Worm (Caenorhabditis elegans): ENCODE data around the gene bec-1.

bec-1 gene

ce11 chrIV:5635551-5635950 is 28.7 kb downstream of the bec-1 start, which contains the start of gene srd-13:
Gene srd-13 (minus strand): TSS chrIV:5635651.
- no peak for TF ChIP-seq dpl-1 (GFP tag; optimal IDR thresholded peaks at IDR 0.05)
- TF ChIP-seq isw-1 (GFP tag; IDR thresholded peaks at IDR 0.05) = no peak
- no peak for TF ChIP-seq mef-2 (tag; optimal IDR thresholded peaks at IDR 0.05)
- no peak for TF ChIP-seq dsc-1 (tag; optimal IDR thresholded peaks at IDR 0.05)
- TF ChIP-seq lin-13 (GFP tag; optimal IDR thresholded peaks at IDR 0.05) = no peak
- TF ChIP-seq ama-1 (optimal IDR thresholded peaks at IDR 0.05) = no peak
- no peak for TF ChIP-seq nhr-12 (tag; optimal IDR thresholded peaks at IDR 0.05)
- no peak for TF ChIP-seq tlp-1 (tag; optimal IDR thresholded peaks at IDR 0.05)
- TF ChIP-seq unc-98 (GFP tag; IDR thresholded peaks at IDR 0.05) = no peak
- no peak for TF ChIP-seq ztf-4 (tag; optimal IDR thresholded peaks at IDR 0.05)
- TF ChIP-seq nhr-20 (tag; optimal IDR thresholded peaks at IDR 0.05) = no peak
- no peak for TF ChIP-seq nhr-47 (tag; optimal IDR thresholded peaks at IDR 0.05)
- no peak for TF ChIP-seq C16A3.4 (tag; optimal IDR thresholded peaks at IDR 0.05)
- no peak for TF ChIP-seq jun-1 (tag; optimal IDR thresholded peaks at IDR 0.05)

- no peak for TF ChIP-seq snu-23 (GFP tag; optimal IDR thresholded peaks at IDR 0.05)
- TF ChIP-seq lin-39 (tag; optimal IDR thresholded peaks at IDR 0.05) = no peak
- no peak for TF ChIP-seq vab-15 (tag; optimal IDR thresholded peaks at IDR 0.05)
- TF ChIP-seq egl-13 (tag; optimal IDR thresholded peaks at IDR 0.05) = no peak
- no peak for TF ChIP-seq hlh-17 (GFP tag; optimal IDR thresholded peaks at IDR 0.05; ENCODE audit: borderline replicate concordance)
- no peak for TF ChIP-seq irx-1 (tag; optimal IDR thresholded peaks at IDR 0.05)
- TF ChIP-seq egl-27 (tag; optimal IDR thresholded peaks at IDR 0.05) = no peak
- no peak for TF ChIP-seq lsy-2 (tag; optimal IDR thresholded peaks at IDR 0.05)
- TF ChIP-seq lin-14 (GFP tag; optimal IDR thresholded peaks at IDR 0.05) = no peak
- TF ChIP-seq mep-1 (tag; optimal IDR thresholded peaks at IDR 0.05) = no peak
- no peak for TF ChIP-seq Y116A8C.19 (tag; optimal IDR thresholded peaks at IDR 0.05; ENCODE audit: borderline replicate concordance)
- TF ChIP-seq ets-5 (GFP tag; IDR thresholded peaks at IDR 0.05) = no peak
These were observed 31.7 kb downstream of the bec-1 start for ce11 chrIV:5632536-5632935.

DNA sequence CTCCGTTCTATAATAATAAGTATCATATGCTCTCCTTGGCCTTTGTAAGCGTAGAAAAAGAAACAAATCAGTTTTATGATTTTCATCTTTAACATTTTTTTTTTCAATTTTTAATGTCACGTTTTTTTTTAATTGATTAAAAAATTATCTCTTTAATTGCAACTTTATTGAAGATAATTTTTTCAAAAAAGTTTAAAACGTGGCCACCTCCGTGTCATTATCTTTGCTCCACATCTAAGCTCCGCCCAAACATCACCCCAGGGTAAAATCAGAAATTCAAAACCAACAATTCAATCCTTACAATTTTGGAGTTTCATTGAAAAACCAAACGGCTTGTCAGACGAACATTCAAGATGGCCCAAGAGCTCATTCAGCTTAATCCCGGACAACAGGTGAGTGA is 32.6 kb downstream of the bec-1 start, which contains the start of gene ttbk-8.2:
TSS of gene ttbk-8.2 (plus strand) at position 301 of the 400 bp plus-strand sequence.
- TF ChIP-seq nhr-76 (tag; optimal IDR thresholded peaks at IDR 0.05) = no peak
- TF ChIP-seq efl-1 (optimal IDR thresholded peaks at IDR 0.05) = no peak
- no peak for TF ChIP-seq efl-1 (GFP tag; optimal IDR thresholded peaks at IDR 0.05 in 1 of 2)
- no peak for TF ChIP-seq nhr-47 (tag; optimal IDR thresholded peaks at IDR 0.05)
- no peak for TF ChIP-seq nhr-237 (tag; optimal IDR thresholded peaks at IDR 0.05)
- no peak for TF ChIP-seq unc-30 (tag; optimal IDR thresholded peaks at IDR 0.05)
- TF ChIP-seq unc-62 (GFP tag; optimal IDR thresholded peaks at IDR 0.05) = no peak
- no peak for TF ChIP-seq fkh-8 (tag; optimal IDR thresholded peaks at IDR 0.05)
- no peak for TF ChIP-seq ceh-90 (tag; optimal IDR thresholded peaks at IDR 0.05)
- no peak for TF ChIP-seq tlp-1 (tag; optimal IDR thresholded peaks at IDR 0.05)
- TF ChIP-seq mep-1 (tag; optimal IDR thresholded peaks at IDR 0.05) = no peak
- no peak for TF ChIP-seq egl-13 (tag; optimal IDR thresholded peaks at IDR 0.05)
- TF ChIP-seq hlh-17 (GFP tag; optimal IDR thresholded peaks at IDR 0.05; ENCODE audit: borderline replicate concordance) = no peak
- TF ChIP-seq hpl-2 (GFP tag; optimal IDR thresholded peaks at IDR 0.05) = no peak
- no peak for TF ChIP-seq lin-35 (GFP tag; optimal IDR thresholded peaks at IDR 0.05)
- no peak for TF ChIP-seq hlh-4 (tag; optimal IDR thresholded peaks at IDR 0.05)
- no peak for TF ChIP-seq skn-1 (tag; optimal IDR thresholded peaks at IDR 0.05)
- no peak for TF ChIP-seq irx-1 (tag; optimal IDR thresholded peaks at IDR 0.05)
- no peak for TF ChIP-seq snpc-4 (tag; optimal IDR thresholded peaks at IDR 0.05)
- TF ChIP-seq nhr-28 (tag; optimal IDR thresholded peaks at IDR 0.05) = no peak
- no peak for TF ChIP-seq aly-2 (tag; optimal IDR thresholded peaks at IDR 0.05)
